Worm (Caenorhabditis elegans): ENCODE measurements around the gene smr-1.
A peak's percentile ranks its signal among the peaks of the same experiment; 100 is the strongest.

smr-1 gene

DNA sequence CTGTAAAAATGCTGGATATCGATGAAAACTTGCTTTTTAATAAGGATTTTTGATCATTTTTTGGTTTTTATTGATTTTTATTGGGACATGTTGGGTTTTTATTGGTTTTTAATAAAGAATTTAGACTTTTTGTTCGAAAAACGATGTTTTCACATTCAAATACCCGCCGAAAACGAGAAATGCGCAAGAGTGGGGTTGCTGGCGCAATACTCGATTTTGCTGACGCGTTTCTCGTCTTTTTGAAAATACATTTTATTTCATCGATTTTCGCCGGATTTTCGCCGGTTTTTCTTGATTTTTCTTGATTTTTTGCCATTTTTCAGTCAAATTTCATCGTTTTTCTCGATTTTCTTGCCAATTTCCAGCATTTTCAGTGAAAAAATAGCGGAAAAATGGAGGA is at the start of gene smr-1 (continued):
- TF ChIP-seq ceh-2 (tag; optimal IDR thresholded peaks at IDR 0.05) (no peak), ztf-16 (tag; optimal IDR thresholded peaks at IDR 0.05) (peak; percentile 49), ceh-18 (tag; optimal IDR thresholded peaks at IDR 0.05) (peak; percentile 36), T23F11.4 (GFP tag; optimal IDR thresholded peaks at IDR 0.05) (peak; percentile 3), ceh-9 (tag; optimal IDR thresholded peaks at IDR 0.05) (no peak), hlh-6 (tag; optimal IDR thresholded peaks at IDR 0.05) (no peak), dve-1 (tag; optimal IDR thresholded peaks at IDR 0.05) (peak; percentile 55), ceh-19 (GFP tag; optimal IDR thresholded peaks at IDR 0.05) (no peak), che-1 (tag; optimal IDR thresholded peaks at IDR 0.05) (peak; percentile 38), pat-9 (tag; optimal IDR thresholded peaks at IDR 0.05) (no peak), ceh-45 (GFP tag; IDR thresholded peaks at IDR 0.05) (no peak), ceh-6 (GFP tag; optimal IDR thresholded peaks at IDR 0.05) (no peak), gmeb-2 (tag; optimal IDR thresholded peaks at IDR 0.05) (peak; percentile 51), ets-4 (tag; optimal IDR thresholded peaks at IDR 0.05) (peak; percentile 16), ceh-14 (tag; optimal IDR thresholded peaks at IDR 0.05) (no peak)

DNA sequence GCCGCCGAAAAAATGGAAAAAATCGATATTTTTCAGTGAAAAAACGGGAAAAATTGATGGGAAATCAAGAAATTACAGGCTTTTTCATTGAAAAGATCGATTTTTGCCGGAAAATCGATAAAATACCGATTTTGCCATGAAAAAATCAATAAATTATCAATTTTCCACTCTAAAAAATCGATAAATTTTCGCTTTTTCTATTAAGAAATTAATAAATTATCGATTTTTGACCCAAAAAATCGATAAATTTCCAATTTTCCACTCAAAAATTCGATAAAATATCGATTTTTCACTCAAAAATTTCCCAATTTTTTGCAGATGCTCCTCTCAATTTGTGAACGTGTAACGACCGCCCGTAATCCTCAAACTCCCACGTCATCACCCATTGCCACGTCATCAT is 48.6 kb upstream of the smr-1 start:
- TF ChIP-seq dmd-4 (tag; optimal IDR thresholded peaks at IDR 0.05; ENCODE audit: borderline replicate concordance) (no peak), ceh-48 (tag; optimal IDR thresholded peaks at IDR 0.05) (peak; percentile 30), K09A11.1 (tag; optimal IDR thresholded peaks at IDR 0.05; ENCODE audit: insufficient read depth) (no peak), pax-1 (tag; optimal IDR thresholded peaks at IDR 0.05) (no peak)

DNA sequence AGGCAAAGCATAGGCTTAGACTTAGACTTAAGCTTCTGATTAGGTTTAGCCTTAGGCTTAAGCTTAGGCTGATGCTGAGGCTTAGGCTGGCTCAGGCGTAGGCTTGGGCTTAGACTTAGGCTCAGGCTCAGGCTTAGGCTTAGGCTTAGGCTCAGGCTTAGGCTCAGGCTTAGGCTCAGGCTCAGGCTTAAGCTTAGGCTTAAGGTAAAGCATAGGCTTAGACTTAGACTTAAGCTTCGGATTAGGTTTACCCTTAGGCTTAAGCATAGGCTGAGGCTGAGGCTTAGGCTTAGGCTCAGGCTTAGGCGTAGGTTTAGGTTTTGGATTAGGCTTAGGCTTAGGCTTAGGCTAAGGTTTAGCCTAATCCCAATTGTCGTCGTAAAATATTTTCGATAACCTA is 43.4 kb upstream of the smr-1 start:
- TF ChIP-seq dve-1 (tag; optimal IDR thresholded peaks at IDR 0.05) (peak; percentile 92), gmeb-2 (tag; optimal IDR thresholded peaks at IDR 0.05) (no peak)

DNA sequence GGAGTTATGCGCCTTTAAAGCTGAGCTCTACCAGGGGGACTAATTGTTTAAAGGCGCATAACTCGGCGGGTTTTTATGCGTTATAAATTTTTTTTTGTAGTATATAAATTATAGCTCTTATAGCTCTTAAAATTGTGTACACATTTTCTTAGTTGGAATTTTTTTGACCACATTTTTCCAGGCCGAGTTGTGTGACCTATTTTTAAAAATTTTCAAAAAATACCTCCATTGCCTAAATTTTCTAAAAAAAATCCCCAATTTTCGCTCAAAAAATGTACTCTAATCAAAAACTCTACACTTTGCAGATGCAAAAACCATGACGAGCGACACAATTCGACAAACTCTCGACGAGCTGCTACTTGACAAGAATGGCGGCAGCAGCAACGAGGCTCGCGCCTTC is 40.1 kb upstream of the smr-1 start, which contains the start of gene exc-6:
Gene exc-6 (plus strand): TSS at position 301 of the 400 bp plus-strand sequence.
- TF ChIP-seq ceh-6 (GFP tag; optimal IDR thresholded peaks at IDR 0.05) (no peak), pat-9 (tag; optimal IDR thresholded peaks at IDR 0.05) (no peak), gmeb-2 (tag; optimal IDR thresholded peaks at IDR 0.05) (no peak), eyg-1 (tag; optimal IDR thresholded peaks at IDR 0.05) (no peak), nfya-1 (tag; optimal IDR thresholded peaks at IDR 0.05) (no peak), sox-2 (GFP tag; IDR thresholded peaks at IDR 0.05) (no peak), fkh-6 (tag; optimal IDR thresholded peaks at IDR 0.05) (no peak), npax-4 (tag; optimal IDR thresholded peaks at IDR 0.05) (no peak), unc-86 (tag; optimal IDR thresholded peaks at IDR 0.05) (no peak), ceh-24 (tag; optimal IDR thresholded peaks at IDR 0.05) (no peak), pros-1 (tag; optimal IDR thresholded peaks at IDR 0.05) (no peak), mec-3 (tag; optimal IDR thresholded peaks at IDR 0.05; ENCODE audit: borderline replicate concordance) (no peak), ztf-16 (tag; optimal IDR thresholded peaks at IDR 0.05) (no peak), ttx-3 (tag; optimal IDR thresholded peaks at IDR 0.05) (no peak), T23F11.4 (GFP tag; optimal IDR thresholded peaks at IDR 0.05) (no peak)

DNA sequence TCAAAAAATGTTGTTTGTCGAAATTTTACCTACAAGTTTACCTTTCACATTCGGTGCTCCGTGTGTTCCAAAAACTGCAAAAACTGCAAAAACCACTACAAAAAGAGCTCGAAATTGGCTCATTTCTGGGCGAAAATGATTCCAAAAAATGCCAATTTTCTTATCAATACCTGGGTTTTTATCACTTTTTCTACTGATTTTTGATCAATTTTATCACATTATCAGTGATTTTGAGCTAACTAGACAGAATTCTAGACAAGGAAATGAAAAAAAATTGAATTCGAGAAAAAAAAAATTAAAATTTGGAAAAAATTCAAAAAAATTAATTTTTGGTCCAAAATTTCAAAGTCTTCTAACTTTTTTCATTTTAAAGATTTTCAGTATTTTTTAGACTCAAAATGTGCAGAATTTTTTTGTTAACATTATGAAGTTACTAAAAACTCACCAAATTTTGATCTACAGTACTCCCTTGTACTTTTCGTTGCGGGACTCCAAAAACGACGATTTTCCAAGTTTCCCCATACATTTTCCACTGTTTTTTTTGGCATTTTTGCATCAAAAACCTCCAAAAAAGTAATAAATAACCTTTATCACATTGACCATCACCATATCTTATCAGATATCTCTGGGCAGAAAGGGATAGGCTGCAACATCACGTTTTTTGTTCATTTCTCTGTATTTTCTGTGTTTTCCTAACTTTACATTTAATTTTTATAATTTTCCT is 27.0 kb upstream of the smr-1 start, which contains the start of the genes F58B6.1 and acsd-1:
Gene F58B6.1 (minus strand): TSS at position 133 of the 724 bp plus-strand sequence.
Gene acsd-1 (plus strand): TSS at position 674 of the 724 bp plus-strand sequence.
- TF ChIP-seq Y22D7AL.16 (tag; optimal IDR thresholded peaks at IDR 0.05), result no peak
- peak; percentile 68 for TF ChIP-seq elt-2 (tag; optimal IDR thresholded peaks at IDR 0.05)

DNA sequence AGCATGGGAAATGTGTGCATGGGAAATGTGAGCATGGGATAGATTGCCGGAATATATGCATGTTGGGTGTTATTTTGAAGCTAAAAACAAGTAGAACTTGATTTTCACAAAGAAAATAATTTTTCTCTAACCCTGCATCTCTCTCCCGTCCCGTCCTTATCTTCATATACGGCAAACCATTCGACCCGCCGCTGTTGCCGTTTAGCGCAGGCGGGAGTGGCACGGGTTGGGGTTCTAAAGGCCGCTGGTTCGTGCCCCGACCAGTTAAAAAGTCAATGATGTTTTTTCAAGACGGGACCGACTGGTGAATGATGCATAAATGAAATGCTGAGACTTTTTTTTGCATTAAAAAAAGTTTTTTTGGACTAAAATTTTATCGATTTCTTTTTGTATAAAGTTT is 20.7 kb upstream of the smr-1 start:
- TF ChIP-seq hlh-8 (tag; optimal IDR thresholded peaks at IDR 0.05) (no peak), gmeb-2 (tag; optimal IDR thresholded peaks at IDR 0.05) (peak; percentile 72), sox-4 (tag; optimal IDR thresholded peaks at IDR 0.05) (peak; percentile 64), ahr-1 (tag; optimal IDR thresholded peaks at IDR 0.05) (no peak), ceh-9 (tag; optimal IDR thresholded peaks at IDR 0.05) (peak; percentile 31), hlh-15 (tag; optimal IDR thresholded peaks at IDR 0.05) (peak; percentile 6), che-1 (tag; optimal IDR thresholded peaks at IDR 0.05) (peak; percentile 73), ceh-2 (tag; optimal IDR thresholded peaks at IDR 0.05) (peak; percentile 48), K02D7.2 (tag; optimal IDR thresholded peaks at IDR 0.05) (peak; percentile 39), unc-42 (tag; optimal IDR thresholded peaks at IDR 0.05) (no peak), ceh-48 (tag; optimal IDR thresholded peaks at IDR 0.05) (peak; percentile 45), tbx-2 (tag; optimal IDR thresholded peaks at IDR 0.05) (peak; percentile 5), sdc-2 (tag; optimal IDR thresholded peaks at IDR 0.05) (peak; percentile 32), mec-3 (tag; optimal IDR thresholded peaks at IDR 0.05; ENCODE audit: borderline replicate concordance) (no peak), unc-3 (GFP tag; conservative IDR thresholded peaks at IDR 0.05) (peak; percentile 55; the same call in 1 of the 2 replicates), unc-3 (tag; optimal IDR thresholded peaks at IDR 0.05) (peak; percentile 11), ceh-18 (tag; optimal IDR thresholded peaks at IDR 0.05) (peak; percentile 15), nfya-1 (tag; optimal IDR thresholded peaks at IDR 0.05) (peak; percentile 1)

Data from whole organism, late embryonic.